Fruit fly (Drosophila melanogaster) whole organism: Measurements from ENCODE around the gene unc-119.

Experiments used
- CG8478 ChIP-seq: fragments of >200 bp; optimal IDR thresholded peaks from 2 replicates; lab custom pipeline; 2018; ENCODE audit warnings: inconsistent platforms
- EcR ChIP-seq, 2 experiments: fragments of >200 bp; optimal IDR thresholded peaks; 2 replicates each; lab custom pipeline; 2017; ENCODE audit warnings: missing biosample characterization in 2 of 2, missing genetic modification characterization in 2 of 2, missing genetic modification reagents in 2 of 2
- psq ChIP-seq: fragments of >200 bp; optimal IDR thresholded peaks from 2 replicates; lab custom pipeline; 2017

dm6 chrX:7338538-7338937 is 47.4 kb upstream of the unc-119 start:
- TF ChIP-seq EcR (GFP tag; optimal IDR thresholded peaks at IDR 0.05; lab: Kevin White, UChicago) (no peak), psq (lab: Kevin White, UChicago) (no peak), CG8478 (lab: Kevin White, UChicago) (no peak)
